Fruit fly (Drosophila melanogaster): ENCODE data around the gene CG31636.

DNA sequence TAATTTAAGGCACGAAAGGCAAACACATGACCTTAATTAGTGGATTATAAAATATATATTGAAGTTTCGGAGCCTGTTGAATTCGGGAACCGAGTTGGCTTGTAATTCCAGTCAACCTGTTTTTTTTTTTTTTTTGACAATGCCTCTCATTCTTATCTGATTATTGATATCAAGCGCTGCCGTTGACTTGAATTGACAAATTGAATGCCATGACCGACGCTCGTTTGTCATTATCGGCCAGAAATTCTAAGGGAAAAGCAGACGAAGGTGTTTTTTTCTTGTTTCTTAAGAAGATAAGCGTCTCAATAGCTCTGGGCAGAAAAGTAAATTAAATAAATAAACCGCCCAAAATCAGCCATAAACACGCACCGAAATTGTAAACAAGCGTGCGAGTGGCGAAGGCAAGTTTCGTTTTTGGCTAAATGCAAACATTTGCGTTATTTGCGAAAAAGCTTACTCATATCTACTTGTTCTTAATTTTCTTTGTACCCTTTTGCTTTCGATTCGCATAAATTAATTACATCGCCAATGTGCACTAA, 14.7 kb downstream of the CG31636 start:
- TF ChIP-seq CG8478 (optimal IDR thresholded peaks at IDR 0.05), result no peak
- no peak for TF ChIP-seq CTCF (optimal IDR thresholded peaks at IDR 0.05)
